Fruit fly (Drosophila melanogaster) whole organism, wandering third instar larva: Measurements from ENCODE around the gene Ir8a.

Experiments used
- CG9705 ChIP-seq: fragments of 200-800 bp; sonication (Bioruptor generic); optimal IDR thresholded peaks from 2 replicates; lab custom pipeline; 2018; ENCODE audit warnings: missing biosample characterization, mild to moderate bottlenecking, missing genetic modification characterization
- CrebA ChIP-seq: fragments of 200-800 bp; sonication (Bioruptor generic); optimal IDR thresholded peaks from 2 replicates; lab custom pipeline; 2016; ENCODE audit warnings: missing biosample characterization, mild to moderate bottlenecking, missing genetic modification characterization, borderline replicate concordance
- Dfd ChIP-seq: fragments of >200 bp; optimal IDR thresholded peaks from 2 replicates; lab custom pipeline; 2017; ENCODE audit warnings: missing biosample characterization, missing genetic modification characterization
- Dif ChIP-seq: fragments of 200-275, 200-300 bp; sonication (Bioruptor generic); optimal IDR thresholded peaks from 2 replicates; lab custom pipeline; 2018; ENCODE audit warnings: missing biosample characterization, missing genetic modification characterization; ENCODE audit not compliant: partially characterized antibody
- GATAd ChIP-seq: sonication (Bioruptor generic); optimal IDR thresholded peaks from 2 replicates; lab custom pipeline; 2016; ENCODE audit warnings: missing biosample characterization, missing genetic modification characterization
- HLH106 ChIP-seq: fragments of 200-800 bp; optimal IDR thresholded peaks from 3 replicates; lab custom pipeline; 2019; ENCODE audit warnings: missing biosample characterization, mild to moderate bottlenecking, missing genetic modification characterization, moderate library complexity
- Hnf4 ChIP-seq: fragments of 200-800 bp; sonication (Bioruptor generic); optimal IDR thresholded peaks from 2 replicates; lab custom pipeline; 2016; ENCODE audit warnings: missing biosample characterization, mild to moderate bottlenecking, missing genetic modification characterization
- Hr83 ChIP-seq: fragments of 200-300 bp; sonication (Bioruptor generic); optimal IDR thresholded peaks from 2 replicates; lab custom pipeline; 2016; ENCODE audit warnings: missing biosample characterization, mild to moderate bottlenecking, missing genetic modification characterization, moderate library complexity; ENCODE audit not compliant: poor library complexity, severe bottlenecking
- Mio ChIP-seq: sonication (Bioruptor generic); optimal IDR thresholded peaks from 2 replicates; lab custom pipeline; 2016; ENCODE audit warnings: missing biosample characterization, missing genetic modification characterization
- Myc ChIP-seq: fragments of >200 bp; optimal IDR thresholded peaks from 2 replicates; lab custom pipeline; 2017
- N ChIP-seq: fragments of >200 bp; optimal IDR thresholded peaks from 2 replicates; lab custom pipeline; 2018; ENCODE audit warnings: missing biosample characterization, missing external identifiers, missing genetic modification characterization
- Rel ChIP-seq, 2 experiments: fragments of 200-800 bp; sonication (Bioruptor generic) in 1 of 2; optimal IDR thresholded peaks; 2 replicates in 1 of 2; 3 replicates in 1 of 2; lab custom pipeline; 2016 to 2019; ENCODE audit warnings: mild to moderate bottlenecking in 2 of 2, missing biosample characterization in 2 of 2, missing genetic modification characterization in 2 of 2, moderate library complexity in 1 of 2
- Sp1 ChIP-seq: fragments of 200-800 bp; sonication (Bioruptor generic); optimal IDR thresholded peaks from 3 replicates; lab custom pipeline; 2019; ENCODE audit warnings: missing biosample characterization, mild to moderate bottlenecking, missing genetic modification characterization, moderate library complexity
- Vsx2 ChIP-seq: fragments of 200-300, 225-300 bp; sonication (Bioruptor generic); optimal IDR thresholded peaks from 2 replicates; lab custom pipeline; 2018; ENCODE audit warnings: missing biosample characterization, missing genetic modification characterization; ENCODE audit not compliant: partially characterized antibody
- br ChIP-seq: fragments of 200-800 bp; sonication (Bioruptor generic); optimal IDR thresholded peaks from 2 replicates; lab custom pipeline; 2016; ENCODE audit warnings: missing biosample characterization, missing genetic modification characterization
- dl ChIP-seq, 2 experiments: fragments of 175-275, 200-275 bp in 1 of 2; fragments of 200-275 bp in 1 of 2; sonication (Bioruptor generic); optimal IDR thresholded peaks; lab custom pipeline; 2018; ENCODE audit warnings: mild to moderate bottlenecking in 2 of 2, missing biosample characterization in 2 of 2, missing genetic modification characterization in 2 of 2, moderate library complexity in 2 of 2; ENCODE audit not compliant: partially characterized antibody in 2 of 2, insufficient read depth in 1 of 2
- dmrt93B ChIP-seq: fragments of 200-800 bp; sonication (Bioruptor generic); optimal IDR thresholded peaks from 2 replicates; lab custom pipeline; 2018; ENCODE audit warnings: missing biosample characterization, mild to moderate bottlenecking, missing genetic modification characterization
- foxo ChIP-seq, 2 experiments: fragments of 200-800 bp; sonication (Bioruptor generic); optimal IDR thresholded peaks; 2 replicates in 1 of 2; 3 replicates in 1 of 2; lab custom pipeline; 2016 to 2017; ENCODE audit warnings: missing biosample characterization in 2 of 2, missing genetic modification characterization in 2 of 2
- fru ChIP-seq: fragments of 200-800 bp; sonication (Bioruptor generic); optimal IDR thresholded peaks from 3 replicates; lab custom pipeline; 2016; ENCODE audit warnings: missing biosample characterization, mild to moderate bottlenecking, missing genetic modification characterization
- h ChIP-seq: fragments of 200-800 bp; sonication (Bioruptor generic); optimal IDR thresholded peaks from 3 replicates; lab custom pipeline; 2016; ENCODE audit warnings: missing biosample characterization, mild to moderate bottlenecking, missing genetic modification characterization
- jim ChIP-seq: fragments of 175-275, 200-325 bp; sonication (Bioruptor generic); optimal IDR thresholded peaks from 2 replicates; lab custom pipeline; 2016; ENCODE audit warnings: missing biosample characterization, mild to moderate bottlenecking, missing genetic modification characterization
- rgr ChIP-seq: fragments of 200-800 bp; sonication (Bioruptor generic); optimal IDR thresholded peaks from 3 replicates; lab custom pipeline; 2016; ENCODE audit warnings: missing biosample characterization, mild to moderate bottlenecking, missing genetic modification characterization
- sv ChIP-seq: fragments of 200-800 bp; sonication (Bioruptor generic); optimal IDR thresholded peaks from 3 replicates; lab custom pipeline; 2016; ENCODE audit warnings: missing biosample characterization, missing genetic modification characterization
- tai ChIP-seq: sonication (Bioruptor generic); optimal IDR thresholded peaks from 2 replicates; lab custom pipeline; 2016; ENCODE audit warnings: missing biosample characterization, missing genetic modification characterization
- usp ChIP-seq: fragments of >200 bp; optimal IDR thresholded peaks from 2 replicates; lab custom pipeline; 2017; ENCODE audit warnings: missing biosample characterization, missing genetic modification characterization
- woc ChIP-seq: sonication (Bioruptor generic); optimal IDR thresholded peaks from 2 replicates; lab custom pipeline; 2016; ENCODE audit warnings: missing biosample characterization, mild to moderate bottlenecking, missing genetic modification characterization

Ir8a gene

dm6 chrX:9236485-9236884, at the start of gene Ir8a:
TSS of gene Ir8a (minus strand) at chrX:9236585.
- TF ChIP-seq sv (GFP tag; lab: Kevin White, UChicago) (no peak), GATAd (no peak), usp (GFP tag; lab: Kevin White, UChicago) (no peak), Hnf4 (no peak), HLH106 (no peak), rgr (GFP tag; lab: Kevin White, UChicago) (no peak), Vsx2 (GFP tag; lab: Kevin White, UChicago) (no peak), dl (GFP tag; optimal IDR thresholded peaks at IDR 0.05; lab: Kevin White, UChicago; ENCODE audit: insufficient read depth in 1 of 2, partially characterized antibody in 2 of 2) (no peak), tai (GFP tag; lab: Kevin White, UChicago) (no peak), CrebA (GFP tag; lab: Kevin White, UChicago) (no peak), dmrt93B (GFP tag; lab: Kevin White, UChicago) (no peak), woc (GFP tag; lab: Kevin White, UChicago) (no peak), Mio (GFP tag; lab: Kevin White, UChicago) (no peak)

- TF ChIP-seq CG9705 (no peak), Dif (GFP tag; lab: Kevin White, UChicago) (peak; percentile 80), Sp1 (GFP tag; lab: Kevin White, UChicago) (no peak), Dfd (GFP tag; lab: Kevin White, UChicago) (no peak), CrebA (GFP tag; lab: Kevin White, UChicago) (no peak), dl (GFP tag; optimal IDR thresholded peaks at IDR 0.05; lab: Kevin White, UChicago; ENCODE audit: insufficient read depth in 1 of 2, partially characterized antibody in 2 of 2) (peak; percentile 44 to 52)
Measured at dm6 chrX:9284024-9284738, 47.8 kb upstream of the Ir8a start, which contains the start of gene lz. TSS of gene lz (plus strand) at chrX:9284649.

- peak; percentile 0 for TF ChIP-seq Sp1 (GFP tag; lab: Kevin White, UChicago)
- peak; percentile 3 for TF ChIP-seq h (GFP tag; lab: Kevin White, UChicago)
- TF ChIP-seq Rel (GFP tag; optimal IDR thresholded peaks at IDR 0.05; lab: Kevin White, UChicago) = no peak
- TF ChIP-seq Rel (tag; optimal IDR thresholded peaks at IDR 0.05; lab: Kevin White, UChicago) = peak; percentile 91
- TF ChIP-seq Myc (lab: Kevin White, UChicago) = peak; percentile 43
- no peak for TF ChIP-seq N (GFP tag; lab: Kevin White, UChicago)
- no peak for TF ChIP-seq Hnf4
Measured at dm6 chrX:9282783-9283289, 46.5 kb upstream of the Ir8a start, which contains the start of gene c11.1. TSS of gene c11.1 (minus strand) at chrX:9283117.

dm6 chrX:9281998-9282644, 45.7 kb upstream of the Ir8a start:
- TF ChIP-seq CrebA (GFP tag; lab: Kevin White, UChicago) = no peak
- no peak for TF ChIP-seq woc (GFP tag; lab: Kevin White, UChicago)
- TF ChIP-seq tai (GFP tag; lab: Kevin White, UChicago) = no peak
- no peak for TF ChIP-seq foxo (GFP tag; optimal IDR thresholded peaks at IDR 0.05; lab: Kevin White, UChicago)
- no peak for TF ChIP-seq br (GFP tag; lab: Kevin White, UChicago)
- no peak for TF ChIP-seq Hr83 (GFP tag; lab: Kevin White, UChicago)
- TF ChIP-seq dl (GFP tag; optimal IDR thresholded peaks at IDR 0.05; lab: Kevin White, UChicago; ENCODE audit: insufficient read depth in 1 of 2, partially characterized antibody in 2 of 2) = no peak
- no peak for TF ChIP-seq fru (GFP tag; lab: Kevin White, UChicago)
- TF ChIP-seq jim (GFP tag; lab: Kevin White, UChicago) = no peak
- no peak for TF ChIP-seq GATAd
- TF ChIP-seq dmrt93B (GFP tag; lab: Kevin White, UChicago) = no peak
- no peak for TF ChIP-seq Vsx2 (GFP tag; lab: Kevin White, UChicago)
- TF ChIP-seq N (GFP tag; lab: Kevin White, UChicago) = no peak
- TF ChIP-seq, all 38 proteins: peak for 0
